Worm (Caenorhabditis elegans): ENCODE results near the gene gst-11.

Gene gst-11

DNA sequence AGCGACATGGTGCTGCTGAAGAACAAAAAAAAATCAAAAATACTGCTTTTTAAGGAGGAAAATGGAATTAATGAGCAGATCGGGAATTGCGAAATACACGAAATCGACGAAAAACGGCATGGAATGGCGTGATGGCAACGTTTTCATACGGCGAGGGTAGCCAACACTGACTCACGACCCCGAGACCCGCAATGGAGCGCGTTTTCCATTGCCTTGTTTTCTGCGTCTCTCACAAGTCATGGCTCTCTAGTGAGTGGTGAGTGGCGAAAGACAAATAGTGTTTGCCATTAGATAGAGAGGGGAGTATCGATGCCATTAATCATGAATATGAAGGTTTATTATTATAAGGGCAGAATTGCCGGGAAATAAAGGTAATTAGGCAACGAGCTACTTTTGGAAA is 27.8 kb downstream of the gst-11 start, which contains the start of gene C18B2.4 (continued):
- TF ChIP-seq nhr-47 (tag; optimal IDR thresholded peaks at IDR 0.05): peak; percentile 68

DNA sequence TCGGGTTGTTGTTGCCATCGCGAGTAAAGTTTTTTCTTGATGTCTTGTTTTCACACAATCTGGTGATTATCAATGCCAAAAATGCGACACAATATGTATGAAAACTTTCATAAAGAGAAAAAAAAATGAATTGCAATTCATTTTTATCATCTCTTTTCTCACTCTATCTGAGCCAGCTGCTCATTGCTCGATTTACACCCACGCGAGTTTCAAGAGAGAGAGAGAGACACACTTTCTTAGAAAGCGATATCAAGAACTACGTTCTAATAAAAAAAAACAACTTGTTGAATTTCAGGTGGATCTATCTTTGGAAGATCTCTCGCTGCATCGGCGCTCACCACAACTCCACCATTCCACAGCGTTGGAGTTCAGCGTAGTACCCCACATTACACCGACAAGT is 30.9 kb downstream of the gst-11 start:
- TF ChIP-seq zag-1 (tag; optimal IDR thresholded peaks at IDR 0.05) (no peak), xbp-1 (tag; optimal IDR thresholded peaks at IDR 0.05) (no peak), lin-14 (GFP tag; optimal IDR thresholded peaks at IDR 0.05) (peak; percentile 55), nhr-19 (GFP tag; conservative IDR thresholded peaks at IDR 0.05) (0 out of 2 replicates have a peak, but pooled peaks have one; percentile 8), nhr-71 (tag; optimal IDR thresholded peaks at IDR 0.05) (peak; percentile 48), nhr-77 (tag; optimal IDR thresholded peaks at IDR 0.05) (no peak), rnt-1 (tag; optimal IDR thresholded peaks at IDR 0.05) (peak; percentile 54), nhr-47 (tag; optimal IDR thresholded peaks at IDR 0.05) (no peak)

DNA sequence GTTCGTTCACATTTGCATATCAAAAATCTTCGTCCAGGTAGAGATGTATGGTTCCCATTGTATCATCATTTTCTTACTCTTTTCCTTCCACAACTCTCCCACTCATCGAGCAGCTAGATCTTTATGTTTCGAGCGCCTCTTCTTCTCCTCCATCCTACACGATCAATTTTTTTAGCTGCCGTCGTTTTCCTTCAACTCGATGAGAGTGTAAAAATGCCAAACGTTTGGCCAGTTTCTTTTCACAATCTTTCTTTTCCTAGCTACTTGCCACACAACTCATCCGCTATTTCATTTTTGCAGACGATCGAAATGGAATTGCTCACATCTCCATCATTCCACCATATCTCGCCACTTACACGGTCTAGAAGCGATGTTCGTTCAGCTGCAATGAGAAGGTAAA is 32.0 kb downstream of the gst-11 start, which contains the start of gene C18B2.3:
Gene C18B2.3 (plus strand): TSS at position 301 of the 400 bp plus-strand sequence.
- TF ChIP-seq lin-14 (GFP tag; optimal IDR thresholded peaks at IDR 0.05): peak; percentile 12
- TF ChIP-seq dsc-1 (tag; optimal IDR thresholded peaks at IDR 0.05): peak; percentile 23
- no peak for TF ChIP-seq nhr-84 (tag; optimal IDR thresholded peaks at IDR 0.05)
- peak; percentile 20 for TF ChIP-seq rnt-1 (tag; optimal IDR thresholded peaks at IDR 0.05)
- peak; percentile 39 for TF ChIP-seq pag-3 (tag; optimal IDR thresholded peaks at IDR 0.05; ENCODE audit: borderline replicate concordance, insufficient read depth)
- TF ChIP-seq swsn-7 (tag; optimal IDR thresholded peaks at IDR 0.05): no peak
- TF ChIP-seq ceh-8 (GFP tag; optimal IDR thresholded peaks at IDR 0.05): no peak

DNA sequence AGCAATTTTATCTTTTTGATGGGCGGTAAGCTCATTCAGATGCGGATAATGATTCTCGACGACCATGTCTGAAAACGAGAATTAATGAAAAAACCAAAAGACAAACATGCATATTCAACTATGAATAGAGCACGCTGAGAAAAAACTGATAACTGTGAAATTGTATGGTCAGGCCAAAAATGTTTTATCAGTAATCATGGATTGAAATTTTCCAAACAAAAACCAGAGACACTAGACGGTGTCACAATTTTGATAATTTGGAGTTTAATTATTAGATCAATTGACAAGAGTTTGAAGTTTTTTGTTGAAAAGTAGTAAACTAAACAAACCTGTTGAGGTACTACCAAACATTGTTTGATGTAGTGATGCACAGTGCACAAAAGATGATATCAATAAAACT is 33.2 kb downstream of the gst-11 start, which contains the start of gene cgr-1:
Gene cgr-1 (minus strand): TSS at position 68 of the 400 bp plus-strand sequence.
- TF ChIP-seq elt-2 (tag; optimal IDR thresholded peaks at IDR 0.05) (peak; percentile 49), unc-86 (tag; optimal IDR thresholded peaks at IDR 0.05) (no peak), ceh-8 (GFP tag; optimal IDR thresholded peaks at IDR 0.05) (no peak), ets-5 (GFP tag; IDR thresholded peaks at IDR 0.05) (no peak), dpl-1 (GFP tag; optimal IDR thresholded peaks at IDR 0.05) (no peak), unc-30 (tag; optimal IDR thresholded peaks at IDR 0.05) (no peak), fkh-8 (tag; optimal IDR thresholded peaks at IDR 0.05) (no peak), nhr-77 (tag; optimal IDR thresholded peaks at IDR 0.05) (no peak)

- TF ChIP-seq sox-4 (tag; optimal IDR thresholded peaks at IDR 0.05): no peak
- peak; percentile 30 for TF ChIP-seq lin-14 (GFP tag; optimal IDR thresholded peaks at IDR 0.05)
- TF ChIP-seq rnt-1 (tag; optimal IDR thresholded peaks at IDR 0.05): peak; percentile 58
- TF ChIP-seq unc-130 (tag; optimal IDR thresholded peaks at IDR 0.05): peak; percentile 30
Measured at ce11 chrX:3599860-3600259, 33.7 kb downstream of the gst-11 start.

DNA sequence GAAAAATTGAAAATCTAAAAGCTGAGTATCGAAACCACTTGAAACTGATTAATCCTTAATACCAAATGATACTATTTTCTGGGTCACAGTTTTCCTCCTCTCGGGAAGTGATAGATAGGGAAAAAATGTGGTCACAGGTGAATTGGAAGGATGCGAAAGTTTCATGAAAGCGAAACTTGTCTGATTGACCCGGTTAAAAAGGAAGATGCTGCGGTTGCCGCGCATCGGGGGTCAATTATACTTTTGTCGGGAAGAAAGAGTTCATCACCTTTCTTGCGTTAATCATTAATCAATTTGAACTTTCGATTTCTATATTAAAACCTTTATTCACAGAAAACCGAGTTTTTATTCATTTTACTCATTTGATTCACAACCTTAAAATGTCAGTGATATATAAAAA is 36.6 kb downstream of the gst-11 start:
- TF ChIP-seq ceh-82 (tag; optimal IDR thresholded peaks at IDR 0.05) (no peak), blmp-1 (tag; optimal IDR thresholded peaks at IDR 0.05) (peak; percentile 97), hpl-2 (GFP tag; optimal IDR thresholded peaks at IDR 0.05) (no peak), hlh-17 (GFP tag; optimal IDR thresholded peaks at IDR 0.05; ENCODE audit: borderline replicate concordance) (no peak), fkh-4 (tag; optimal IDR thresholded peaks at IDR 0.05; ENCODE audit: borderline replicate concordance) (no peak)

- TF ChIP-seq sup-37 (GFP tag; optimal IDR thresholded peaks at IDR 0.05): no peak
- no peak for TF ChIP-seq dpl-1 (GFP tag; optimal IDR thresholded peaks at IDR 0.05)
- TF ChIP-seq blmp-1 (tag; optimal IDR thresholded peaks at IDR 0.05): peak; percentile 89
- no peak for TF ChIP-seq hlh-4 (tag; optimal IDR thresholded peaks at IDR 0.05)
- TF ChIP-seq ztf-4 (tag; optimal IDR thresholded peaks at IDR 0.05): no peak
- TF ChIP-seq efl-1 (optimal IDR thresholded peaks at IDR 0.05): no peak
- peak in 1 of 2 experiments; percentile 45 for TF ChIP-seq efl-1 (GFP tag; optimal IDR thresholded peaks at IDR 0.05 in 1 of 2)
- no peak for TF ChIP-seq nhr-11 (tag; optimal IDR thresholded peaks at IDR 0.05)
- TF ChIP-seq hpl-2 (GFP tag; optimal IDR thresholded peaks at IDR 0.05): no peak
- no peak for TF ChIP-seq C04F5.9 (tag; optimal IDR thresholded peaks at IDR 0.05)
- TF ChIP-seq aly-2 (tag; optimal IDR thresholded peaks at IDR 0.05): no peak
- TF ChIP-seq ceh-63 (GFP tag; optimal IDR thresholded peaks at IDR 0.05): no peak
- TF ChIP-seq C16A3.4 (tag; optimal IDR thresholded peaks at IDR 0.05): no peak
- TF ChIP-seq nhr-19 (GFP tag; conservative IDR thresholded peaks at IDR 0.05): no peak
- TF ChIP-seq lin-15B (tag; optimal IDR thresholded peaks at IDR 0.05): no peak
- no peak for TF ChIP-seq grh-1 (GFP tag; IDR thresholded peaks at IDR 0.05)
- no peak for TF ChIP-seq nhr-84 (tag; optimal IDR thresholded peaks at IDR 0.05)
- no peak for TF ChIP-seq egl-27 (tag; optimal IDR thresholded peaks at IDR 0.05)
- no peak for TF ChIP-seq irx-1 (tag; optimal IDR thresholded peaks at IDR 0.05)
Measured at ce11 chrX:3596303-3596772, 37.2 kb downstream of the gst-11 start, which contains the start of gene T27A10.6. Gene T27A10.6 (minus strand): TSS chrX:3596353.
